In the genomic region with DNA sequence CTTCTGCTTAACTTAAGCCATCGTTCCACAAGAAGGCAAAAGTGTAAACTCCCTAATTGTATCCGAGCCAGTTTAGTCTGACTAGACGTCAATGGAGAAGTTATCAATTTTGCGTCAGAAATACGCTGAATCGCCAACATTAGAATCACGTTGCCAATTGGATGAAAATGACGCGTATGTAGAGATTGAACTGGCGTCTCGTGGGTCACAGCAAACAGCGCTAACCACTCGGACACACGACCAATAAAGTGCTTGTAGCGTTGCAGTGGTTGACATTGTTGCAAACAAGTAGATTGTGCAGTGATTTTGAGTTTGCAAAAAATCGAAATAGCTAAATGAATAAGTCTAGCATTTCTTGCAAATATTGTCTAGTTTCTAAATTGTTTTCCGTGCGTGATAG, we compare ENCODE assay signal across 1 worm cellular context.
A peak's percentile ranks its signal among the peaks of the same experiment; 100 is the strongest.
TF ChIP-seq lines count a peak whose summit lies in the region.

No protein-coding gene starts in this region.

TF ChIP-seq in whole organism, L4 larva, 104 proteins besides CTCF, POLR2A, EP300 and RAD21 (continued from another document):
- TF ChIP-seq nhr-111 (GFP tag; optimal IDR thresholded peaks at IDR 0.05; lab: Kevin White, UChicago), result peak; percentile 93
- no peak for TF ChIP-seq tag-97 (GFP tag; IDR thresholded peaks at IDR 0.05; lab: Robert Waterston, UW)
- peak; percentile 62 for TF ChIP-seq lin-13 (GFP tag; optimal IDR thresholded peaks at IDR 0.05; lab: Kevin White, UChicago)
- TF ChIP-seq nhr-10 (tag; optimal IDR thresholded peaks at IDR 0.05; lab: Kevin White, UChicago), result no peak
- TF ChIP-seq ceh-44 (GFP tag; IDR thresholded peaks at IDR 0.05; lab: Robert Waterston, UW), result peak; percentile 90
- peak; percentile 84 for TF ChIP-seq unc-130 (GFP tag; optimal IDR thresholded peaks at IDR 0.05; lab: Kevin White, UChicago)
- no peak for TF ChIP-seq lin-15B (tag; optimal IDR thresholded peaks at IDR 0.05; lab: Kevin White, UChicago)
- peak; percentile 96 for TF ChIP-seq F26F4.8 (GFP tag; conservative IDR thresholded peaks at IDR 0.05; lab: Robert Waterston, UW)
- peak; percentile 87 for TF ChIP-seq hlh-30 (tag; optimal IDR thresholded peaks at IDR 0.05; lab: Kevin White, UChicago; ENCODE audit: insufficient read depth)
- no peak for TF ChIP-seq snpc-4 (tag; optimal IDR thresholded peaks at IDR 0.05; lab: Kevin White, UChicago)
- TF ChIP-seq ces-1 (GFP tag; optimal IDR thresholded peaks at IDR 0.05; lab: Kevin White, UChicago), result no peak
- TF ChIP-seq Y105C5A.15 (GFP tag; IDR thresholded peaks at IDR 0.05; lab: Robert Waterston, UW), result 0 out of 2 replicates have a peak, but pooled peaks have one; percentile 44
- peak; percentile 90 for TF ChIP-seq aha-1 (tag; lab: Kevin White, UChicago)
- TF ChIP-seq pqm-1 (tag; optimal IDR thresholded peaks at IDR 0.05; lab: Kevin White, UChicago), result peak; percentile 53
- TF ChIP-seq saeg-2 (GFP tag; IDR thresholded peaks at IDR 0.05; lab: Robert Waterston, UW), result 0 out of 2 replicates have a peak, but pooled peaks have one; percentile 34
- TF ChIP-seq dmd-6 (GFP tag; IDR thresholded peaks at IDR 0.05; lab: Robert Waterston, UW), result peak; percentile 77
- TF ChIP-seq lin-39 (tag; optimal IDR thresholded peaks at IDR 0.05; lab: Kevin White, UChicago), result no peak
- peak; percentile 84; the same call in 1 of the 2 replicates for TF ChIP-seq mdt-29 (GFP tag; IDR thresholded peaks at IDR 0.05; lab: Robert Waterston, UW)
- no peak for TF ChIP-seq cey-2 (tag; optimal IDR thresholded peaks at IDR 0.05; lab: Kevin White, UChicago; ENCODE audit: borderline replicate concordance, insufficient read depth)
- no peak for TF ChIP-seq ama-1 (optimal IDR thresholded peaks at IDR 0.05; lab: Kevin White, UChicago)
- TF ChIP-seq aly-2 (tag; optimal IDR thresholded peaks at IDR 0.05; lab: Kevin White, UChicago), result peak; percentile 40
- no peak for TF ChIP-seq ZK546.5 (tag; optimal IDR thresholded peaks at IDR 0.05; lab: Kevin White, UChicago)
- no peak for TF ChIP-seq unc-39 (tag; optimal IDR thresholded peaks at IDR 0.05; lab: Kevin White, UChicago)
- peak; percentile 83 for TF ChIP-seq lin-38 (GFP tag; IDR thresholded peaks at IDR 0.05; lab: Robert Waterston, UW)
- no peak for TF ChIP-seq ztf-11 (tag; optimal IDR thresholded peaks at IDR 0.05; lab: Kevin White, UChicago)
- TF ChIP-seq arid-1 (GFP tag; conservative IDR thresholded peaks at IDR 0.05; lab: Robert Waterston, UW), result peak; percentile 89
- TF ChIP-seq nhr-11 (tag; optimal IDR thresholded peaks at IDR 0.05; lab: Kevin White, UChicago), result peak; percentile 53
- peak; percentile 78 for TF ChIP-seq T26A8.4 (GFP tag; IDR thresholded peaks at IDR 0.05; lab: Robert Waterston, UW)
- 0 out of 2 replicates have a peak, but pooled peaks have one; percentile 66 for TF ChIP-seq mxl-2 (GFP tag; conservative IDR thresholded peaks at IDR 0.05; lab: Robert Waterston, UW)
TF ChIP-seq in whole organism, L4 larva: peak in this region for 74.
